Worm (Caenorhabditis elegans) whole organism, L3 larva: ENCODE measurements around the gene clec-135.
A peak's percentile ranks its signal among the peaks of the same experiment; 100 is the strongest.

Source experiments
- ZK546.5 ChIP-seq: sonication (generic microtip); optimal IDR thresholded peaks from 2 replicates; lab custom pipeline; 2017; ENCODE audit warnings: missing biosample characterization, missing genetic modification characterization
- ceh-16 ChIP-seq: sonication (generic microtip); optimal IDR thresholded peaks from 2 replicates; lab custom pipeline; 2017; ENCODE audit warnings: missing biosample characterization, missing genetic modification characterization
- ceh-28 ChIP-seq: fragments of 150-350 bp; optimal IDR thresholded peaks from 2 replicates; lab custom pipeline; 2014; ENCODE audit warnings: missing biosample characterization, missing genetic modification reagents, missing genetic modification characterization
- ceh-82 ChIP-seq: fragments of 150-350 bp; optimal IDR thresholded peaks from 2 replicates; lab custom pipeline; 2014; ENCODE audit warnings: missing biosample characterization, missing genetic modification characterization
- egl-27 ChIP-seq: sonication (generic microtip); optimal IDR thresholded peaks from 4 replicates; lab custom pipeline; 2017; ENCODE audit warnings: missing biosample characterization, missing genetic modification reagents, missing genetic modification characterization
- egl-5 ChIP-seq: fragments of 150-350 bp; optimal IDR thresholded peaks from 2 replicates; lab custom pipeline; 2017; ENCODE audit warnings: missing biosample characterization, missing genetic modification reagents, missing genetic modification characterization, inconsistent platforms
- elt-1 ChIP-seq: fragments of 150-350 bp; optimal IDR thresholded peaks from 2 replicates; lab custom pipeline; 2014; ENCODE audit warnings: missing biosample characterization, missing genetic modification characterization
- elt-2 ChIP-seq: sonication (generic microtip); optimal IDR thresholded peaks from 2 replicates; lab custom pipeline; 2016; ENCODE audit warnings: missing genetic modification reagents, mild to moderate bottlenecking, missing genetic modification characterization, missing compliant biosample characterization
- elt-3 ChIP-seq, 3 experiments: fragments of 150-350 bp in 1 of 3; sonication (generic microtip) in 2 of 3; optimal IDR thresholded peaks; 2 replicates in 2 of 3; 4 replicates in 1 of 3; lab custom pipeline; 2014 to 2017; ENCODE audit warnings: missing biosample characterization in 3 of 3, missing genetic modification characterization in 3 of 3
- eor-1 ChIP-seq, 2 experiments: fragments of 150-350 bp; optimal IDR thresholded peaks; 2 replicates each; lab custom pipeline; 2014 to 2018; ENCODE audit warnings: missing biosample characterization in 2 of 2, missing genetic modification characterization in 2 of 2
- fkh-10 ChIP-seq: sonication (generic microtip); optimal IDR thresholded peaks from 2 replicates; lab custom pipeline; 2017; ENCODE audit warnings: missing biosample characterization, missing genetic modification reagents, missing genetic modification characterization
- fos-1 ChIP-seq: fragments of 150-350 bp; optimal IDR thresholded peaks from 2 replicates; lab custom pipeline; 2014; ENCODE audit warnings: missing biosample characterization, missing genetic modification characterization
- lin-15B ChIP-seq: fragments of 150-350 bp; optimal IDR thresholded peaks from 2 replicates; lab custom pipeline; 2014; ENCODE audit warnings: missing biosample characterization, missing genetic modification characterization
- lin-39 ChIP-seq: fragments of 150-350 bp; optimal IDR thresholded peaks from 2 replicates; lab custom pipeline; 2018; ENCODE audit warnings: missing biosample characterization, missing genetic modification reagents, missing genetic modification characterization
- lsy-12 ChIP-seq: sonication (generic microtip); optimal IDR thresholded peaks from 2 replicates; lab custom pipeline; 2016; ENCODE audit warnings: mild to moderate bottlenecking, missing genetic modification characterization, missing compliant biosample characterization
- nfya-1 ChIP-seq: sonication (generic microtip); optimal IDR thresholded peaks from 2 replicates; lab custom pipeline; 2017; ENCODE audit warnings: missing genetic modification characterization, mild to moderate bottlenecking, missing compliant biosample characterization, antibody characterized with exemption, moderate library complexity; ENCODE audit not compliant: insufficient read depth
- nhr-11 ChIP-seq: fragments of 150-350 bp; optimal IDR thresholded peaks from 2 replicates; lab custom pipeline; 2014; ENCODE audit warnings: missing biosample characterization, missing genetic modification characterization
- nhr-23 ChIP-seq: fragments of 150-350 bp; optimal IDR thresholded peaks from 2 replicates; lab custom pipeline; 2014; ENCODE audit warnings: missing biosample characterization, missing genetic modification reagents, missing genetic modification characterization
- nhr-237 ChIP-seq: fragments of 150-350 bp; optimal IDR thresholded peaks from 2 replicates; lab custom pipeline; 2014; ENCODE audit warnings: missing biosample characterization, missing genetic modification characterization
- nhr-25 ChIP-seq: sonication (generic microtip); optimal IDR thresholded peaks from 2 replicates; lab custom pipeline; 2017; ENCODE audit warnings: missing biosample characterization, missing genetic modification characterization
- nhr-67 ChIP-seq: fragments of 150-350 bp; optimal IDR thresholded peaks from 2 replicates; lab custom pipeline; 2014; ENCODE audit warnings: missing biosample characterization, missing genetic modification characterization
- nhr-76 ChIP-seq: fragments of 150-350 bp; sonication (generic microtip); optimal IDR thresholded peaks from 5 replicates; lab custom pipeline; 2014; ENCODE audit warnings: missing biosample characterization, missing genetic modification characterization
- pha-4 ChIP-seq: fragments of 150-350 bp; optimal IDR thresholded peaks from 2 replicates; lab custom pipeline; 2014; ENCODE audit warnings: missing biosample characterization, missing genetic modification reagents, missing genetic modification characterization
- pqm-1 ChIP-seq: fragments of 150-350 bp; optimal IDR thresholded peaks from 2 replicates; lab custom pipeline; 2017; ENCODE audit warnings: missing biosample characterization, missing genetic modification characterization, inconsistent platforms
- sea-2 ChIP-seq: fragments of 150-350 bp; sonication (generic microtip); optimal IDR thresholded peaks from 4 replicates; lab custom pipeline; 2014; ENCODE audit warnings: missing biosample characterization, missing genetic modification reagents, missing genetic modification characterization
- snpc-4 ChIP-seq: fragments of 150-350 bp; optimal IDR thresholded peaks from 2 replicates; lab custom pipeline; 2014; ENCODE audit warnings: missing biosample characterization, missing genetic modification characterization
- tbx-2 ChIP-seq: sonication (generic microtip); optimal IDR thresholded peaks from 2 replicates; lab custom pipeline; 2016; ENCODE audit warnings: mild to moderate bottlenecking, missing genetic modification characterization, missing compliant biosample characterization
- unc-62 ChIP-seq: fragments of 150-350 bp; sonication (generic microtip); optimal IDR thresholded peaks from 4 replicates; lab custom pipeline; 2014; ENCODE audit warnings: missing biosample characterization, missing genetic modification reagents, missing genetic modification characterization
- zag-1 ChIP-seq: fragments of 150-350 bp; optimal IDR thresholded peaks from 2 replicates; lab custom pipeline; 2014; ENCODE audit warnings: missing biosample characterization, missing genetic modification characterization
- ztf-11 ChIP-seq: fragments of 150-350 bp; optimal IDR thresholded peaks from 2 replicates; lab custom pipeline; 2014; ENCODE audit warnings: missing biosample characterization, missing genetic modification characterization

clec-135 gene

DNA sequence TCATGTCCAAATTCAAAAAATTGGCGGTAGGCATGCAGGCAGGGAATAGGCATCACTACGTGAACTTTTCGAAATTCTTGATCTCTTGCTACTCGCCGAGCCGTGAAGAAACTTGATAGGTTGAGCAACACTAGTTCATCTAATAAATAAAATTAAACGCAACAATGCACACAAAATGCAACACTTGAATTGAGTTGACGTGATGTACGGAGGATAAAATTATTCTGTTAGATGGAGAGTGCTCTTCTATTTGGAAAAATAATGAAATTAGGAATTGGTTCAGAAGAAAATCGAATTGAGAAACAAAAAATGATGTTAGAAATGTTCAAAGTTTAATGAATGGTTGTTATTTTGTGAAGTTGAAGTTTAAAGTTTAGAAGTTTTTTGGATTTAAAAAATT is 18.3 kb upstream of the clec-135 start:
- TF ChIP-seq nhr-76 (tag; lab: Kevin White, UChicago) (no peak), fkh-10 (peak; percentile 9)

DNA sequence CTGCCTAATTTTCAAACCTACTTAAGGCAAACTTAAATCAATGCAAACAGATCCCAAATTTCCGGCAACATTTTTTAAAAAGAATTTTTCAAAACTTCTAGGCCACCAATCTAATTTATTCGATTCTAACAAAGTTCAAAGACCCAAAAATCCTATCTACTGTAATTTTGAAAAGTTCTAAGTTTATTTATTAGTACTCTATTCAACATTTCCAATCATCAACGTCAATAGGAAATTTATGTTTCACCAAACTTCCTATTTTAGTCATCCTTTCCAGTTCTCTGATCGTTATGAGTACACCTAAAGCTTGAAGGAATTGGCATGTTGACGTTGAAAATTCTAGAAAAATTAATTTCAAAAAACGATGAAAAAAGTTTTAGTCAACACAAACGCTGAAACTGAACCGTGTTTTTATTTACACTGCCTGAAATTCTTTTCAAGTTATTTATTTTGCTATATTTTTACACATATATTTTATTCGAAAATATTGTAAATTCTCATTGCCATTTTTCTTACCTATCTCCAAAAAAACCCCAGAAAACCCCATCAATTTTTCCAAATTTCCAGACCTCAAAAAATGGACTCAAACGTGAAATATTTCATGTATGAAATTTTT is 17.2 kb upstream of the clec-135 start, which contains the start of gene npr-42:
npr-42 (plus strand) TSS at position 566 of the 616 bp plus-strand sequence.
- no peak for TF ChIP-seq ZK546.5 (tag; lab: Kevin White, UChicago)
- no peak for TF ChIP-seq pha-4 (tag; lab: Kevin White, UChicago)
- no peak for TF ChIP-seq pqm-1 (tag; lab: Kevin White, UChicago)
- no peak for TF ChIP-seq lin-15B (tag; lab: Kevin White, UChicago)
- no peak for TF ChIP-seq snpc-4 (tag; lab: Kevin White, UChicago)

DNA sequence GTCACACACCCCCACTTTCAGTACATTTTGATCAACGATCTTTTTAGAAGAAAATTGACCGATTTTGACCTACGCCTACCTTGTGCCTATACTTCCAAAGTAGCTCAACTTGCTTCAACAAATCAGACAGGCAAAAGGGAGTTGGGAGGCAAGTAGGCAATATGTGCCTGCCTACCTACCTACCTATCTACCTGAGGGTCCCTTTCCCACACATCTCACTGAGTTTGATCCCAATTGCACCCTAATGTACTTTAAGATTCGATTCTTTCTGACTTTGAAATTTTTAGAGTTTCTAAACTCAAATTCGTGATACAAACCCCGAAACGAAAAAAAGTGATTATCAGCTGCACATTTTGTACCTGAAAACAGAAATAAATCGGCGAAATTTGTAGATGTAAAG is 9.1 kb upstream of the clec-135 start:
- TF ChIP-seq sea-2 (GFP tag; lab: Kevin White, UChicago): no peak
- no peak for TF ChIP-seq pqm-1 (tag; lab: Kevin White, UChicago)
- TF ChIP-seq eor-1 (tag; optimal IDR thresholded peaks at IDR 0.05; lab: Kevin White, UChicago): no peak
- TF ChIP-seq ceh-82 (tag; lab: Kevin White, UChicago): no peak
- no peak for TF ChIP-seq lin-39 (tag; lab: Kevin White, UChicago)
- TF ChIP-seq ztf-11 (tag; lab: Kevin White, UChicago): no peak
- no peak for TF ChIP-seq ZK546.5 (tag; lab: Kevin White, UChicago)
- TF ChIP-seq elt-2: no peak
- TF ChIP-seq egl-5: no peak

DNA sequence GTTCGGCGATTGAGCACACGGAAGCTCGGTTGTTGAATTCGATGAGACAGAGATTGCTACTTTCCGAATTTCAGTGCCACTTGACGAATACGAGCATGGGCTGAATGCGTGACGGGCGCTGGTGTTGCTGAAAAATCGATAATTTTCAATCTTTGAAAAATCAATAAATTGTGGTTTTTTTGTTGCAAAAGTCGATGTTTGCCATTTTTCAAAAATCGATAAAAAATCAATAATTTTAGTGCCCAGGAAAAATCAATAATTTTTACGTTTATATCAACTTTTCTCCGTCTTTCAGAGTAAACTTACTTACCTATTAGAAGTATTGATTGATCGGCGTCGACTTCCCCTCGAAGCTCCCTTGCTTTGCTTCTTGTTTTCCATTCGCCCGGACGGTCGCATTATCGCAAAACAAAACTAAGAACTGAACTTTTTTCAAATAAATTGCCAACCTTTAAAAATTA is 2.0 kb downstream of the clec-135 start, which contains the start of gene C16A11.7:
C16A11.7 (minus strand) TSS at position 411 of the 461 bp plus-strand sequence.
- TF ChIP-seq ceh-28 (tag; lab: Kevin White, UChicago) (peak; percentile 93), elt-2 (no peak), ceh-16 (no peak)

DNA sequence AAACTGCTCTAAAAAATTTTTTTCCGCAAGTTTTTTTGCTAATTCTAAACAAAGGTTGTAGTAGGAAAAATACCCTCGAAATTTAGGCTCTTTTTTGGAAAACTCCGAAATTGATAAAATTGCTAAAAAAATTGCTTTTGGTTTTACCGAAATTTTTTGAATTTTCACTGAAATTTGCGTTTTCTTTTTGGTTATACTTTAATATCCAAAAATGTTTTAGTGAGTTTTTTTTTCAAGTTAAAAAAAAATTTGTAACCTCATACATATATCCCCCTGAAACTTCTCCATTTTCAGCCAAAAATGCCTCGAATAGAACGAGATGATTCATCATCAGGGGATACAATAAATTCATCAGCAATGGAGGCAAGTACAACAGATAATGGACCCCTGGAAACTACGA is 11.7 kb downstream of the clec-135 start, which contains the start of gene gpa-11:
gpa-11 (plus strand) TSS at position 301 of the 400 bp plus-strand sequence.
- TF ChIP-seq nhr-25 (tag; lab: Kevin White, UChicago): no peak
- no peak for TF ChIP-seq nhr-23
- no peak for TF ChIP-seq elt-3 (tag; optimal IDR thresholded peaks at IDR 0.05; lab: Kevin White, UChicago)
- TF ChIP-seq lin-39 (tag; lab: Kevin White, UChicago): no peak
- TF ChIP-seq nhr-237 (tag; lab: Kevin White, UChicago): no peak
- no peak for TF ChIP-seq nhr-11 (tag; lab: Kevin White, UChicago)
- TF ChIP-seq tbx-2: no peak
- no peak for TF ChIP-seq zag-1 (tag; lab: Kevin White, UChicago)
- TF ChIP-seq unc-62 (GFP tag; lab: Kevin White, UChicago): no peak

DNA sequence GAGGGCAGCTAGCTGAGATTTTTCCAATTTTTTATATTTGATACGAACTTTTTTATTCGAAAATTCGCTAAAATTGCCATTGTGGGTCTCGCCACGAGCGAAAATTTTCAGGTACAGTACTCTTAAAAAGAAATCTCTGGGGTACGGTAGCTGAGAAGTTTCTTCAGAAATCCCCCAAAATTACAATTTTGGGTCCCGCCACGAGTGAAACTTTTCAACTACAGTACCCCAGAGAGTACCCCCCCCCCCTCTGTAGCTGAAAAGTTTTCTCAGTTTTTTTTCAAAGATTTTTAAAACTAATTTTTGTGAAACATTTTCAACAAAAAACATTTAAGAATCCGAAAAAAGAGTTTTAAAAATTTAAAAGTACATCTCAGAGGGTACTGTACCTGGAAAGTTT is 13.6 kb downstream of the clec-135 start:
- no peak for TF ChIP-seq ZK546.5 (tag; lab: Kevin White, UChicago)
- no peak for TF ChIP-seq lsy-12 (tag; lab: Kevin White, UChicago)
- no peak for TF ChIP-seq nhr-23
- no peak for TF ChIP-seq elt-1 (tag; lab: Kevin White, UChicago)
- TF ChIP-seq fos-1 (tag; lab: Kevin White, UChicago): no peak
- no peak for TF ChIP-seq nhr-67 (tag; lab: Kevin White, UChicago)

DNA sequence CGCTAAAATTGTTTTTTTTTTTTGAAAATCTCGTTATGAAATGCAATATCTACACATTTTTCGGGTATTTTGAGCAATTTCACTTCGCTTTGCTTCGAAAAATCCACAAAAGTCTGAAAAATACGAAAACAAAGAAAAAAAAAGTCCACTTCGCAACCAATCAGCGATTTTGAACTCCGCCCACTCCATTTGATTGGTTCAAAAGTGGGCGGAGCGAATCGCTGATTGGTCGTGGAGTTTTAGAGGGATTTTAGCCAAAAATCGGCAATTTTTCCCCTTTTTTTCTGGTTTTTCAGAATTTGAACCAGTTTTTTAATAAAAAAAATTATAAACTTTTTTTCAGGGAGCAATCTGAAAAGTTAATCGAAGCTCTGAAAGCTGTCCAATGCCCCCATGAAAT is 19.6 kb downstream of the clec-135 start:
- TF ChIP-seq lsy-12 (tag; lab: Kevin White, UChicago): no peak
- peak; percentile 92 for TF ChIP-seq nfya-1 (tag; lab: Kevin White, UChicago)
- TF ChIP-seq sea-2 (GFP tag; lab: Kevin White, UChicago): no peak
- TF ChIP-seq tbx-2: no peak
- no peak for TF ChIP-seq pqm-1 (tag; lab: Kevin White, UChicago)
- TF ChIP-seq unc-62 (GFP tag; lab: Kevin White, UChicago): no peak
- TF ChIP-seq nhr-76 (tag; lab: Kevin White, UChicago): no peak
- no peak for TF ChIP-seq egl-27 (tag; lab: Kevin White, UChicago)
